Worm (Caenorhabditis elegans): ENCODE results near the gene lips-2.

ce11 chrX:12270841-12271240, 14.8 kb upstream of the lips-2 start, which contains the start of gene otpl-8:
- TF ChIP-seq unc-62 (GFP tag; optimal IDR thresholded peaks at IDR 0.05) = no peak
- no peak for TF ChIP-seq mdl-1 (tag; optimal IDR thresholded peaks at IDR 0.05)
- TF ChIP-seq ceh-9 (tag; optimal IDR thresholded peaks at IDR 0.05) = no peak
- no peak for TF ChIP-seq elt-2 (tag; optimal IDR thresholded peaks at IDR 0.05)
- no peak for TF ChIP-seq elt-3 (tag; optimal IDR thresholded peaks at IDR 0.05)
- TF ChIP-seq egl-5 (tag; optimal IDR thresholded peaks at IDR 0.05) = no peak
- no peak for TF ChIP-seq ama-1 (optimal IDR thresholded peaks at IDR 0.05)
- TF ChIP-seq ceh-82 (tag; optimal IDR thresholded peaks at IDR 0.05) = no peak

Measured in whole organism, L3 larva.